Worm (Caenorhabditis elegans) whole organism, midembryonic: ENCODE results near the gene srsx-16.

Source experiments
- T22C8.4 ChIP-seq: fragments of 200-800 bp; sonication (Bioruptor generic); IDR thresholded peaks from 2 replicates; pipeline ENCODE4 v1.3.6; 2022; ENCODE audit warnings: missing genetic modification characterization, missing compliant biosample characterization
- cog-1 ChIP-seq: sonication (generic microtip); optimal IDR thresholded peaks from 2 replicates; lab custom pipeline; 2016; ENCODE audit warnings: missing genetic modification characterization, missing compliant biosample characterization
- flt-1 ChIP-seq: fragments of 200-800 bp; sonication (Bioruptor generic); IDR thresholded peaks from 2 replicates; pipeline ENCODE4 v1.3.6; 2022; ENCODE audit warnings: missing genetic modification characterization, missing compliant biosample characterization
- klf-2 ChIP-seq: fragments of 200-800 bp; sonication (Bioruptor generic); conservative IDR thresholded peaks from 2 replicates; pipeline ENCODE4 v1.3.6; 2022; ENCODE audit warnings: missing genetic modification reagents, missing genetic modification characterization, missing compliant biosample characterization
- med-1 ChIP-seq: sonication (generic microtip); optimal IDR thresholded peaks from 2 replicates; lab custom pipeline; 2017; ENCODE audit warnings: missing genetic modification characterization, mild to moderate bottlenecking, missing compliant biosample characterization, antibody characterized with exemption, missing genetic modification reagents; ENCODE audit not compliant: insufficient read depth
- ref-1 ChIP-seq: fragments of 200-800 bp; sonication (Bioruptor generic); conservative IDR thresholded peaks from 2 replicates; pipeline ENCODE4 v1.3.6; 2022; ENCODE audit warnings: missing genetic modification reagents, missing genetic modification characterization, missing compliant biosample characterization
- tab-1 ChIP-seq: fragments of 200-800 bp; sonication (Bioruptor generic); IDR thresholded peaks from 2 replicates; pipeline ENCODE4 v1.3.6; 2022; ENCODE audit warnings: missing genetic modification characterization, missing compliant biosample characterization
- ztf-23 ChIP-seq: fragments of 200-800 bp; sonication (Bioruptor generic); IDR thresholded peaks from 2 replicates; pipeline ENCODE4 v1.3.6; 2022; ENCODE audit warnings: missing genetic modification reagents, missing genetic modification characterization, missing compliant biosample characterization
- ztf-29 ChIP-seq: fragments of 200-800 bp; sonication (Bioruptor generic); IDR thresholded peaks from 2 replicates; pipeline ENCODE4 v1.3.6; 2022; ENCODE audit warnings: missing genetic modification reagents, missing genetic modification characterization, missing compliant biosample characterization

The srsx-16 gene

DNA sequence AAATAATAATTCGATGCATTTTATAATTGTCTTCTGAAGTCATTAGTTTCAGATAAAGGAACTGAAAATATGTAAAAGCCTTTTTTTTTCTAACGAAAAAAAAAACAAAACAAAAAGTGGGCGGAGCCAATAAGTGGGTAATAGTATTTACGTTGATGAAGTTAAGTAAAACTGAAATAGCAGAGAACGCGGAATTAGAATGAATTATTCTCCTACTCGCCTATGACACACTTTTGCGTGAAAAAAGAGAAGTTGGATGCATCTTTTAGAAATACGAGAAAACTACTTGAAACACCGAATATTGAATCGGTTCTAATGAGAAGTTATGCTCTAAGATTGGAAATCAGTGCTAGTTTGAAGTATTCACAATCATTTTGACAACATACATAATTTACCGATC, at the start of gene srsx-16:
Gene srsx-16, minus strand, starts transcription at position 101 of the 400 bp plus-strand sequence.
- TF ChIP-seq cog-1 (tag; lab: Kevin White, UChicago) (no peak), flt-1 (no peak)

ce11 chrIV:5667191-5667590, 47.6 kb upstream of the srsx-16 start:
- TF ChIP-seq ztf-29 = no peak
- TF ChIP-seq flt-1 = no peak
- TF ChIP-seq tab-1 (GFP tag; lab: Robert Waterston, UW) = no peak
- no peak for TF ChIP-seq T22C8.4 (GFP tag; lab: Robert Waterston, UW)
- TF ChIP-seq ref-1 (GFP tag; lab: Robert Waterston, UW) = no peak
- TF ChIP-seq med-1 (GFP tag; lab: Kevin White, UChicago) = no peak
- no peak for TF ChIP-seq cog-1 (tag; lab: Kevin White, UChicago)
- TF ChIP-seq ztf-23 (GFP tag; lab: Robert Waterston, UW) = no peak
- no peak for TF ChIP-seq klf-2 (GFP tag; lab: Robert Waterston, UW)

DNA sequence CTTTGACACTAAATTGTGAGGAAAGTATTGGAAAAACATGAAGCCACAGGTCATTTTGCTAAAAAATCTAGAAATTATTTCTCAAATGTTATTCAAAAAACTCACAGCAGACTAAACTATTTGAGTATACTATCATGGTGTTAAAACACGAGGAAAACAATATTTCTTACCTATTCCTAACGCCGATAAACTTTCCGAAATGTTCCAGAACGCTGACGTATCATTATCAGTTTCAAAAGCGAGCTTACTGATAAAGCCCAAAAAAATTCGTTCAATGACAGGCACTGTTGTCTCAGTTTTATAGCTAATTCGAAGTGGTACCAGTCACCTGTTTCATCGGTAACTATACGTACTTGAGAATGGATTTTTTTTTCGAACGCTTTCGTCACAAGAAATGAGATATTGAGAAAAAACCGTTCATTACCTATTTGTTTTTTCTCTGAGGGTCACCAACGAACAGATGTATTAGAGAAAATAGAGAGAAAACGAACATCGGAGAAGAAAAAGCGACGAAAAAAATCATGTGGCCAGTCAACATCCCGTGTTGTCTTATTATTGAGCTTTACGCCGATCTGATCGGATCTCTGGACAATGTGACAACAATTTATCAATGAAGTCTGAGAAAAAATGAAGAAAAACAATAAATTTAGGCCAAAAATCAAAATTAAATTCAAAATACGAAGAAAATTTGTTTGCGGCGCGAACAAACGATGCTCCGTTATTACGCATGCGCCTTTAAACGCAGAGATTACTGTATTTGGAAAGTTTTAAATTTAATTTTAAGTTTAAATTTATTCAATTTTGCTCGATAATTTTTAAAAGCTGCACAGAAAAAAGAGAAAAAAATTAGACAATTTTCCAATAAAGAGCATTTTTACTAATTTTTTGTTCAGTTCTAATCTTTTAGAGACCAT, 46.8 kb upstream of the srsx-16 start:
- no peak for TF ChIP-seq ztf-29
- no peak for TF ChIP-seq ref-1 (GFP tag; lab: Robert Waterston, UW)
- no peak for TF ChIP-seq ztf-23 (GFP tag; lab: Robert Waterston, UW)
- TF ChIP-seq T22C8.4 (GFP tag; lab: Robert Waterston, UW) = no peak
- TF ChIP-seq cog-1 (tag; lab: Kevin White, UChicago) = no peak
- TF ChIP-seq med-1 (GFP tag; lab: Kevin White, UChicago) = no peak
- no peak for TF ChIP-seq flt-1
- no peak for TF ChIP-seq tab-1 (GFP tag; lab: Robert Waterston, UW)
- no peak for TF ChIP-seq klf-2 (GFP tag; lab: Robert Waterston, UW)

ce11 chrIV:5665353-5665918, 45.9 kb upstream of the srsx-16 start:
- TF ChIP-seq klf-2 (GFP tag; lab: Robert Waterston, UW) (no peak), ref-1 (GFP tag; lab: Robert Waterston, UW) (no peak), tab-1 (GFP tag; lab: Robert Waterston, UW) (no peak), flt-1 (no peak), med-1 (GFP tag; lab: Kevin White, UChicago) (no peak)

DNA sequence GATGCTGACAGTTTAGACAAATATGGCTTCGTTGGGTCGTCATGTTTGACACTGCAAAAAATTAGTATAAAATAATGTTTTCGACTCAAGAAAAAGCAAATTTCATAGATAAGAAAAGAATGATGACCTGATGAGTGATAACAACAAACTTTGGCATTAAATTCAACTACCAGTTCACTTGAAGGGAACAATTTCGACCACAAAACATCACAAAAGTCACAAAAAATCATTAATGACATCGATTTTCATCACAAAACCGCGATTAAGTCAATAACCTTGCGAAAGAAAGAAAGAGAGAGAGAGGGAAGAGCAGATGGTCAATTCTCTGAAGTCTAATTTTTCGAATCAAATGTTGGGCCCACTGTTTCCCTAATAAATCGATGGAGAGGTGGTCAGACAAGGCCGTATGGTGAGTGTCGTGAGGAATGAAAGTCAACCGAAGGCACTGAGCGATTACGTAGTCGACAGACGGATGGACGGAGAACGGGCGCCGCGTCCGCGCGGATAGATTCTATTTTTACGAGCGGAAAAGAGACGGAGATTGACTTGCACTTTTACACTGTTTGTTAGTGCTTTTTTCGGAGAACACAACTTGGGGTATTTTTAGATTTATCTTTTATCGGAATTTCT, 44.9 kb upstream of the srsx-16 start, which contains the start of gene bec-1:
Gene bec-1, minus strand, starts transcription at position 51 of the 630 bp plus-strand sequence.
- TF ChIP-seq med-1 (GFP tag; lab: Kevin White, UChicago) (no peak), ref-1 (GFP tag; lab: Robert Waterston, UW) (no peak), ztf-23 (GFP tag; lab: Robert Waterston, UW) (no peak), klf-2 (GFP tag; lab: Robert Waterston, UW) (no peak), ztf-29 (no peak), flt-1 (no peak), cog-1 (tag; lab: Kevin White, UChicago) (no peak), T22C8.4 (GFP tag; lab: Robert Waterston, UW) (no peak), tab-1 (GFP tag; lab: Robert Waterston, UW) (no peak)

- TF ChIP-seq T22C8.4 (GFP tag; lab: Robert Waterston, UW) = no peak
- no peak for TF ChIP-seq ref-1 (GFP tag; lab: Robert Waterston, UW)
- no peak for TF ChIP-seq tab-1 (GFP tag; lab: Robert Waterston, UW)
- no peak for TF ChIP-seq cog-1 (tag; lab: Kevin White, UChicago)
- no peak for TF ChIP-seq ztf-29
- no peak for TF ChIP-seq ztf-23 (GFP tag; lab: Robert Waterston, UW)
- TF ChIP-seq flt-1 = no peak
- TF ChIP-seq med-1 (GFP tag; lab: Kevin White, UChicago) = no peak
- TF ChIP-seq klf-2 (GFP tag; lab: Robert Waterston, UW) = no peak
Observed at ce11 chrIV:5662886-5663285, 43.3 kb upstream of the srsx-16 start.

DNA sequence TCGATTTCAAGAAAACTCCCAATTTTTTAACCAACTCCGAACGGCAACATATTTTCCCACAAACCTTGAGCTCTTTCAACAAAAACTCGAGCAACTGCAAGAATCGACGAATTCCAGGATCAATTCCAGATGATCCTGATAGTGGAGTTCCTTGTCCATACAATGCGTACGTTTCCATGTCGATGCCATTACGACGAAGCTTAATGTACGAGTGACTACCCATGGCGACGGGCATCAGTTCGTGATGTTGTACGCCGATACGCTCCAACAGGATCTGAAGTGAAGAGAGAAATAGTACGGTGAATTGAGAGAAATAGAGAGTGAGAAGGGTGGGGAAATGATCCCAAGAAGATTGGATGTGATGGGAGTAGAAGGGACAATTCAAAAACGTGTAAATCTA, 42.5 kb upstream of the srsx-16 start:
- TF ChIP-seq tab-1 (GFP tag; lab: Robert Waterston, UW) = no peak
- no peak for TF ChIP-seq ztf-29
- no peak for TF ChIP-seq ref-1 (GFP tag; lab: Robert Waterston, UW)
- TF ChIP-seq ztf-23 (GFP tag; lab: Robert Waterston, UW) = no peak
- TF ChIP-seq klf-2 (GFP tag; lab: Robert Waterston, UW) = no peak
- TF ChIP-seq flt-1 = no peak
- no peak for TF ChIP-seq T22C8.4 (GFP tag; lab: Robert Waterston, UW)
- no peak for TF ChIP-seq cog-1 (tag; lab: Kevin White, UChicago)
- no peak for TF ChIP-seq med-1 (GFP tag; lab: Kevin White, UChicago)

DNA sequence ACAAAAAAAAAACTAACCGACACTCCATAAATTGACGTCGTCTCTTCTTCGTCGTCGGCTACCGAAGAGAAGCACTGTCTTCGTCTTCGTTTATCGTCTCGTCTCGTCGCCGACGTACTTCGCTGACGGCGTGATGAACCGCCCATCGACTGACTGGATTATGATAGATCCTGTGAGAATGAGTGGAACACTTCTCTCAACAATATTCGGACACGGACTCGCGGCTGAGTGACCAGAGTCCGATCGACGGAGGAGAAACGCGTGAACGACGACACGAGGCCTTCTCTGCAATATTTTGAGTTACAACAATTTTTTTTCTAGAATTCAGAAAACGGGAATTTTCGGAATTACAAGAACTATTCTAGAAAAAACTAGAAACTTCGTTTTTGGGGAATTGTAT, 40.7 kb upstream of the srsx-16 start, which contains the start of gene skn-1:
Gene skn-1, minus strand, starts transcription at position 146 of the 400 bp plus-strand sequence.
- TF ChIP-seq cog-1 (tag; lab: Kevin White, UChicago) = no peak

- no peak for TF ChIP-seq cog-1 (tag; lab: Kevin White, UChicago)
- no peak for TF ChIP-seq tab-1 (GFP tag; lab: Robert Waterston, UW)
- TF ChIP-seq T22C8.4 (GFP tag; lab: Robert Waterston, UW) = no peak
Observed at ce11 chrIV:5659461-5659860, 39.9 kb upstream of the srsx-16 start.
